Fruit fly (Drosophila melanogaster) Kc167 (cell line): Measurements from ENCODE around the gene boss.

Experiments
- h ChIP-seq: fragments of >200 bp; optimal IDR thresholded peaks from 3 replicates; lab custom pipeline; 2018; ENCODE audit warnings: missing external identifiers
- ttk ChIP-seq: sonication (Bioruptor generic); optimal IDR thresholded peaks from 2 replicates; lab custom pipeline; 2017; ENCODE audit warnings: missing external identifiers

dm6 chr3R:25956092-25956491, 5.7 kb upstream of the boss start, which contains the start of gene CCAP-R:
- no peak for TF ChIP-seq ttk
- no peak for TF ChIP-seq h
